Worm (Caenorhabditis elegans): ENCODE results near the gene F56D6.6.
"Not testable (repeated sequence)": the region's sequence is repeated elsewhere in the genome, so short reads cannot be mapped to it uniquely, and the experiment has no call there.

Gene F56D6.6

ce11 chrIV:3909114-3909513 is 6.1 kb downstream of the F56D6.6 start, which contains the start of gene F56D6.13:
Gene F56D6.13, plus strand, starts transcription at chrIV:3909414.
- TF ChIP-seq nhr-80 (tag; optimal IDR thresholded peaks at IDR 0.05): no peak
- TF ChIP-seq Y56A3A.18 (GFP tag; IDR thresholded peaks at IDR 0.05): no peak

DNA sequence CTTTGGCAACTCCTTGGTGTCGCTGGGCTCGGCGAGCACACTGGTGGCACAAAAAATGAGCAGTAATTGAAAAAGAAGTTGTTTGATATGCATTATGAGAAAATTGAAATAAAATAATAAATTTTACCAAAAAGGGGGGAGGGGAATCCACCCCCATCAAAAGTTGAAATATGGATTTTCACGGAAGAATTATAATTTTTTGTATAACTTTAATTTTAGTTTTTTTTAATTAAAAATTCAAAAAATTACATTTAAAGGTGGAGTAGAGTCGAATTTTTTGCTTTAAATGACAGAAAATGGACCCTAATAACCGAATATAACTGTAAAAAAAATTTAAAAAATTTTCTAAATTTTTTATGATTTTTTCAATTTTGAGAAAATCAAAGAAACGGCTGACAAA is 8.8 kb downstream of the F56D6.6 start, which contains the start of gene F56D6.18:
Gene F56D6.18, minus strand, starts transcription at position 101 of the 400 bp plus-strand sequence.
- not testable (repeated sequence) for TF ChIP-seq tlf-1 (GFP tag; optimal IDR thresholded peaks at IDR 0.05); pbrm-1 (GFP tag; IDR thresholded peaks at IDR 0.05); Y79H2A.3 (GFP tag; conservative IDR thresholded peaks at IDR 0.05)

DNA sequence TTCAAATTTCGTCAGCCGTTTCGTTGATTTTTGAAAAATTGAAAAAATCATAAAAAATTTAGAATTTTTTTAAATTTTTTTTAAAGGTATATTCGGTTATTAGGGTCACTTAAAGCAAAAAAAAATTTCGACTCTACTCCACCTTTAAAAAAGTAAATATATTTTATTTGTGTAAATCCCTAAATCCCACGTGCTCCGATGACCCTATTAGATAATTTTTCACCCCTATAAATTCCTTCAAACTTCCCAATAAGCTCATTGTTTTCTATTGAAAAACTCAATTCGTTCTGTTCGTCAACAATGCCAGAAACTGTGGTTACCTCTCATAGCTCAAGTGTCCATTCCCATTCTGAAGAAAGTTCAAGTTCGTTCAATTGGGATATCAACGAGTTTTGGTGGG is 9.5 kb downstream of the F56D6.6 start, which contains the start of gene F56D6.20:
Gene F56D6.20, plus strand, starts transcription at position 301 of the 400 bp plus-strand sequence.
- TF ChIP-seq F37B4.10 (GFP tag; IDR thresholded peaks at IDR 0.05) (no peak), B0336.3 (GFP tag; IDR thresholded peaks at IDR 0.05) (no peak), akir-1 (GFP tag; optimal IDR thresholded peaks at IDR 0.05) (no peak), lag-1 (GFP tag; IDR thresholded peaks at IDR 0.05) (no peak), B0019.2 (GFP tag; conservative IDR thresholded peaks at IDR 0.05) (no peak), somi-1 (GFP tag; optimal IDR thresholded peaks at IDR 0.05) (no peak), lin-35 (GFP tag; optimal IDR thresholded peaks at IDR 0.05) (no peak), lsl-1 (GFP tag; optimal IDR thresholded peaks at IDR 0.05) (no peak), nhr-27 (tag; optimal IDR thresholded peaks at IDR 0.05) (no peak), aptf-2 (GFP tag; conservative IDR thresholded peaks at IDR 0.05) (no peak)

DNA sequence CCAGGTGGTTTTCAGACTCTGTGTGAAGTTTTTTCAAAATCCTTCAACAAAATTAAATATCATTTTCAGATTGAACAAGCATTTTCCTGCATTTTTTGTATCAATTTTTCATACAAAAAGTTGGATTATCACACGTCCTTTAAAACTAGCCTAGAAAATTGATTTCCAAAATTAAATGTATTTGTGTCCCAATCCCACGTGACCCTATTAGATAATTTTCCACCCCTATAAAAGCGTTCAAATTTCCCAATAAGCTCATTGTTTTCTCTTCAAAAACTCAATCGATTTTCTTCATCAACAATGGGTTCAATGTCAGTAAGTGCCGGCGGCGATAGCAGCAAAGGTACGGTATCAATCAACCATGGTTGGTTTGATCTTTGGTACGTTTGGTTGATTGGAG is 11.4 kb downstream of the F56D6.6 start, which contains the start of gene F56D6.19:
Gene F56D6.19, plus strand, starts transcription at position 301 of the 400 bp plus-strand sequence.
- TF ChIP-seq rpc-1 (optimal IDR thresholded peaks at IDR 0.05) (no peak), rpc-1 (tag; optimal IDR thresholded peaks at IDR 0.05) (no peak), ztf-25 (GFP tag; IDR thresholded peaks at IDR 0.05) (no peak), tlf-1 (GFP tag; optimal IDR thresholded peaks at IDR 0.05) (no peak), F55B11.4 (tag; optimal IDR thresholded peaks at IDR 0.05; ENCODE audit: borderline replicate concordance, insufficient read depth) (no peak), snpc-1.1 (tag; optimal IDR thresholded peaks at IDR 0.05; ENCODE audit: insufficient read depth) (no peak), tbp1 (GFP tag; optimal IDR thresholded peaks at IDR 0.05) (no peak), xnd-1 (tag; optimal IDR thresholded peaks at IDR 0.05) (no peak), ztf-6 (GFP tag; IDR thresholded peaks at IDR 0.05) (no peak), K12H6.12 (tag; optimal IDR thresholded peaks at IDR 0.05) (no peak), attf-3 (GFP tag; conservative IDR thresholded peaks at IDR 0.05) (no peak)

ce11 chrIV:3915296-3915695 is 12.2 kb downstream of the F56D6.6 start, which contains the start of gene srz-20:
Gene srz-20, plus strand, starts transcription at chrIV:3915596.
- no peak for TF ChIP-seq ztf-6 (GFP tag; IDR thresholded peaks at IDR 0.05)

- TF ChIP-seq egl-18 (GFP tag; IDR thresholded peaks at IDR 0.05) (no peak), B0019.2 (GFP tag; conservative IDR thresholded peaks at IDR 0.05) (no peak), lag-1 (GFP tag; IDR thresholded peaks at IDR 0.05) (no peak), let-607 (tag; optimal IDR thresholded peaks at IDR 0.05) (no peak), madf-6 (GFP tag; IDR thresholded peaks at IDR 0.05) (no peak), mxl-1 (tag; optimal IDR thresholded peaks at IDR 0.05) (no peak), snpc-1.1 (tag; optimal IDR thresholded peaks at IDR 0.05; ENCODE audit: insufficient read depth) (no peak), attf-5 (GFP tag; optimal IDR thresholded peaks at IDR 0.05) (no peak), T07F8.4 (tag; optimal IDR thresholded peaks at IDR 0.05) (no peak), lin-40 (tag; optimal IDR thresholded peaks at IDR 0.05) (no peak), egrh-3 (GFP tag; IDR thresholded peaks at IDR 0.05) (no peak), K11D2.4 (GFP tag; IDR thresholded peaks at IDR 0.05) (no peak), C17E4.6 (GFP tag; IDR thresholded peaks at IDR 0.05) (no peak)
These were observed 14.3 kb downstream of the F56D6.6 start, which contains the start of gene F56D6.14 for ce11 chrIV:3917405-3917804. Gene F56D6.14, plus strand, starts transcription at chrIV:3917705.

Measured in whole organism, young adult.